Worm (Caenorhabditis elegans) whole organism, L4 larva: ENCODE measurements around the gene tsen-2.

Experiments used
- lin-15B ChIP-seq: fragments of 150-350 bp; sonication (generic microtip); optimal IDR thresholded peaks from 3 replicates; lab custom pipeline; 2014; ENCODE audit warnings: missing biosample characterization, missing genetic modification characterization
- unc-62 ChIP-seq, 3 experiments: fragments of 150-350 bp in 1 of 3; sonication (generic microtip); optimal IDR thresholded peaks in 2 of 3; peaks in 1 of 3; 1 replicate in 1 of 3; 2 replicates in 2 of 3; lab custom pipeline; 2014 to 2017; ENCODE audit warnings: missing biosample characterization in 3 of 3, missing genetic modification characterization in 3 of 3, missing genetic modification reagents in 3 of 3, missing genotype in 1 of 3

DNA sequence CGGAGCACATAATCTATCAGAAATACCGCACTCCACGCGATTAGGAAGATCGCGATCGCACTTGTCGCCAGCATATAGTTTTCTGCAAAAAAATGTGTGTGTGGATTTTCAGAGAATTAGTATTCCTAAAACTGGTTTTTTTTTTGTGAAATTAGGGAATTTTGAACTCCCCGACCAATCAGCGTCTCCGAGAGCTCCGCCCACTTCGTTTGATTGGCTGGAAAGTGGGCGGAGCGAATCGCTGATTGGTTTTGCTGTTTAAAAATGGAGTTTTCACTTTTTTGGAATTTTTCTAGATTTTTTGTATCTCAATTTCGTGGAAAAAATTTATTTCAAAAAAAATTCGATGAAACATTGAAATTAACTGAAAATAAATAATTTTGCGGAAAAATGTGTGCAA lies 36.9 kb downstream of the tsen-2 start:
- TF ChIP-seq unc-62 (GFP tag; optimal IDR thresholded peaks at IDR 0.05 in 1 of 2; lab: Kevin White, UChicago) (no peak), unc-62 (tag; optimal IDR thresholded peaks at IDR 0.05; lab: Kevin White, UChicago) (no peak), lin-15B (tag; lab: Kevin White, UChicago) (no peak)
